Worm (Caenorhabditis elegans) whole organism, mixed stage, embryonic: ENCODE data around the gene gcy-23.

ENCODE experiments used
- M03D4.4 ChIP-seq: sonication (generic microtip); optimal IDR thresholded peaks from 2 replicates; lab custom pipeline; 2017; ENCODE audit warnings: mild to moderate bottlenecking, missing genetic modification characterization, missing compliant biosample characterization
- bed-3 ChIP-seq: fragments of 200-800 bp; sonication (Bioruptor generic); optimal IDR thresholded peaks from 3 replicates; lab custom pipeline; 2018; ENCODE audit warnings: mild to moderate bottlenecking, missing genetic modification characterization, moderate library complexity, missing compliant biosample characterization
- blmp-1 ChIP-seq: fragments of 150-350 bp; optimal IDR thresholded peaks from 2 replicates; lab custom pipeline; 2014; ENCODE audit warnings: missing biosample characterization, missing genetic modification characterization
- ceh-39 ChIP-seq: fragments of 150-350 bp; optimal IDR thresholded peaks from 2 replicates; lab custom pipeline; 2014; ENCODE audit warnings: missing biosample characterization, missing genetic modification characterization
- ceh-43 ChIP-seq: fragments of 200-800 bp; sonication (Bioruptor generic); optimal IDR thresholded peaks from 2 replicates; lab custom pipeline; 2018; ENCODE audit warnings: mild to moderate bottlenecking, missing genetic modification characterization, moderate library complexity, missing compliant biosample characterization
- ceh-83 ChIP-seq: fragments of 200-800 bp; sonication (Bioruptor generic); optimal IDR thresholded peaks from 2 replicates; lab custom pipeline; 2018; ENCODE audit warnings: mild to moderate bottlenecking, missing genetic modification characterization, missing compliant biosample characterization
- ces-1 ChIP-seq: fragments of 150-350 bp; optimal IDR thresholded peaks from 2 replicates; lab custom pipeline; 2014; ENCODE audit warnings: missing biosample characterization, missing genetic modification reagents, missing genetic modification characterization
- cnd-1 ChIP-seq: fragments of 200-800 bp; sonication (Bioruptor generic); optimal IDR thresholded peaks from 2 replicates; lab custom pipeline; 2018; ENCODE audit warnings: mild to moderate bottlenecking, missing genetic modification characterization, missing compliant biosample characterization
- drap-1 ChIP-seq: fragments of 200-800 bp; sonication (Bioruptor generic); optimal IDR thresholded peaks from 3 replicates; lab custom pipeline; 2018; ENCODE audit warnings: mild to moderate bottlenecking, missing genetic modification characterization, missing compliant biosample characterization
- elt-1 ChIP-seq: sonication (generic microtip); optimal IDR thresholded peaks from 2 replicates; lab custom pipeline; 2017; ENCODE audit warnings: missing genetic modification characterization, mild to moderate bottlenecking, missing compliant biosample characterization, antibody characterized with exemption, moderate library complexity, borderline replicate concordance; ENCODE audit not compliant: insufficient read depth
- elt-3 ChIP-seq: fragments of 150-350 bp; optimal IDR thresholded peaks from 2 replicates; lab custom pipeline; 2014; ENCODE audit warnings: missing biosample characterization, missing genetic modification characterization
- flh-1 ChIP-seq: fragments of 200-800 bp; sonication (Bioruptor generic); optimal IDR thresholded peaks from 2 replicates; lab custom pipeline; 2018; ENCODE audit warnings: mild to moderate bottlenecking, missing genetic modification characterization, moderate library complexity, missing compliant biosample characterization
- ham-2 ChIP-seq: fragments of 200-800 bp; sonication (Bioruptor generic); optimal IDR thresholded peaks from 2 replicates; lab custom pipeline; 2018; ENCODE audit warnings: mild to moderate bottlenecking, missing genetic modification characterization, missing compliant biosample characterization
- hlh-1 ChIP-seq: fragments of 150-350 bp; optimal IDR thresholded peaks from 2 replicates; lab custom pipeline; 2014; ENCODE audit warnings: missing biosample characterization, missing genetic modification reagents, missing genetic modification characterization
- lin-13 ChIP-seq: fragments of 150-350 bp; optimal IDR thresholded peaks from 2 replicates; lab custom pipeline; 2014; ENCODE audit warnings: missing biosample characterization, missing genetic modification characterization
- lin-32 ChIP-seq: fragments of 200-800 bp; sonication (Bioruptor generic); optimal IDR thresholded peaks from 2 replicates; lab custom pipeline; 2018; ENCODE audit warnings: mild to moderate bottlenecking, missing genetic modification characterization, missing compliant biosample characterization
- lsy-2 ChIP-seq: fragments of 150-350 bp; optimal IDR thresholded peaks from 2 replicates; lab custom pipeline; 2014; ENCODE audit warnings: missing biosample characterization, missing genetic modification characterization
- mab-5 ChIP-seq: fragments of 150-350 bp; optimal IDR thresholded peaks from 2 replicates; lab custom pipeline; 2014; ENCODE audit warnings: missing biosample characterization, missing genetic modification characterization
- mep-1 ChIP-seq: fragments of 150-350 bp; optimal IDR thresholded peaks from 2 replicates; lab custom pipeline; 2017; ENCODE audit warnings: missing biosample characterization, missing genetic modification reagents, missing genetic modification characterization, inconsistent platforms
- mls-2 ChIP-seq: sonication (generic microtip); optimal IDR thresholded peaks from 2 replicates; lab custom pipeline; 2016; ENCODE audit warnings: mild to moderate bottlenecking, missing genetic modification characterization, moderate library complexity, missing compliant biosample characterization
- nhr-12 ChIP-seq: fragments of 150-350 bp; optimal IDR thresholded peaks from 2 replicates; lab custom pipeline; 2014; ENCODE audit warnings: missing biosample characterization, missing genetic modification characterization
- nhr-2 ChIP-seq: fragments of 150-350 bp; optimal IDR thresholded peaks from 2 replicates; lab custom pipeline; 2014; ENCODE audit warnings: missing biosample characterization, missing genetic modification characterization
- nhr-237 ChIP-seq: fragments of 150-350 bp; optimal IDR thresholded peaks from 2 replicates; lab custom pipeline; 2014; ENCODE audit warnings: missing biosample characterization, missing genetic modification characterization
- nhr-28 ChIP-seq: fragments of 150-350 bp; optimal IDR thresholded peaks from 2 replicates; lab custom pipeline; 2014; ENCODE audit warnings: missing biosample characterization, missing genetic modification characterization
- nhr-76 ChIP-seq: sonication (generic microtip); optimal IDR thresholded peaks from 2 replicates; lab custom pipeline; 2017; ENCODE audit warnings: missing biosample characterization, missing genetic modification characterization
- pha-4 ChIP-seq: fragments of 150-350 bp; optimal IDR thresholded peaks from 2 replicates; lab custom pipeline; 2018; ENCODE audit warnings: missing biosample characterization, missing genetic modification reagents, missing genetic modification characterization
- sem-2 ChIP-seq: fragments of 200-800 bp; sonication (Bioruptor generic); optimal IDR thresholded peaks from 2 replicates; lab custom pipeline; 2018; ENCODE audit warnings: mild to moderate bottlenecking, missing genetic modification characterization, missing compliant biosample characterization
- snpc-4 ChIP-seq: fragments of 150-350 bp; optimal IDR thresholded peaks from 2 replicates; lab custom pipeline; 2014; ENCODE audit warnings: missing biosample characterization, missing genetic modification characterization
- sptf-1 ChIP-seq: sonication (generic microtip); optimal IDR thresholded peaks from 2 replicates; lab custom pipeline; 2017; ENCODE audit warnings: mild to moderate bottlenecking, missing genetic modification characterization, moderate library complexity, missing compliant biosample characterization
- tbx-8 ChIP-seq: fragments of 200-800 bp; sonication (Bioruptor generic); optimal IDR thresholded peaks from 2 replicates; lab custom pipeline; 2018; ENCODE audit warnings: mild to moderate bottlenecking, missing genetic modification characterization, moderate library complexity, missing compliant biosample characterization
- unc-120 ChIP-seq: sonication (generic microtip); optimal IDR thresholded peaks from 2 replicates; lab custom pipeline; 2017; ENCODE audit warnings: missing genetic modification characterization, missing compliant biosample characterization; ENCODE audit not compliant: poor library complexity, severe bottlenecking
- unc-39 ChIP-seq: fragments of 150-350 bp; optimal IDR thresholded peaks from 2 replicates; lab custom pipeline; 2014; ENCODE audit warnings: missing biosample characterization, missing genetic modification characterization
- unc-62 ChIP-seq: fragments of 150-350 bp; optimal IDR thresholded peaks from 2 replicates; lab custom pipeline; 2014; ENCODE audit warnings: missing biosample characterization, missing genetic modification reagents, missing genetic modification characterization
- zip-8 ChIP-seq: fragments of 150-350 bp; optimal IDR thresholded peaks from 2 replicates; lab custom pipeline; 2014; ENCODE audit warnings: missing biosample characterization, missing genetic modification characterization
- ztf-11 ChIP-seq: fragments of 150-350 bp; optimal IDR thresholded peaks from 2 replicates; lab custom pipeline; 2014; ENCODE audit warnings: missing biosample characterization, missing genetic modification characterization

The gcy-23 gene

DNA sequence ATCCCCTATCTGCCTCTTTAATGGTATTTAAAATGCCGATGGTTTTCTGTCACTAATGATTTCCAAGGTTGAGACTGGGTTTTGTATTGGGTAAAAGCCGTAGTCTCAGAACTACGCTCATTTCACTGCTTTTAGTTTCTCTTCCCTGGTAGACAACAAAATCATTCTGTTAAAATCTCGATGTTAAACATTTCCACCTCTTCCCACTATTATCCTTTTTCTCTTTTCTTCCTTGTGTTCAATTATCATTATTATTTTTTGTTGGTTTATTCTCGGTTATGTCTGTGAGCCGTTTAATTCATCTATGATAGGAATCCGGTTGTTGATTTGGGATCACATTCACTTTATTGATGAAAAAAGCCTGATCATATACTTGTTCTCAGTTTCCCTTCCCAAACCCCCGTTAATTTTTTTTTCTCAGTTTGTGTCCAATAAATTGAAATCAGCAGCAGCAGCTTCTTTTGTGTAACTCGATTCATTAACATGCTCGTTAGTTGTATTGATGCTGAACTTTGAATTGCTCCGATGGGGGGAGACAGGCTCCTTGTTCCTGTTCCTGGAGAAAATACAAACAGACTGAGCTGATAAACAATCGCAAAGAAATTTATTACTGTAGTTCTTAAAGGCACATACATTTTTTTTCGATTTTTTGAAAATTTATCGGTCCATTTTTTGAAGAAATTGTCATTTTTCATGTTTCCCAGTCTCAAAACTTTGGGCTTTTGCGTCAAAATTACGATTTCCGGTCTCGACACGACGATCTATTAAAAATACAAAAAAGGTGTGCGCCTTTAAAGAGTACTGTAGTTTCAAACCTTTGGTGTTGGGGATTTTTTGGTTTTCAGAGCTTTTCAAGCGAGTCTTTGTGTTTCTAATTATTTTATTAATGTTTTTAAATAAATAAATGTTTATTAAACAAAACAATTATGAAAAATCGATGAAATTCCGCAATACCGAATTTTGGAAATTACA lies 7.7 kb upstream of the gcy-23 start:
- TF ChIP-seq nhr-28 (tag; lab: Kevin White, UChicago) (no peak), lsy-2 (tag; lab: Kevin White, UChicago) (no peak), unc-120 (tag; lab: Kevin White, UChicago) (no peak), elt-3 (tag; lab: Kevin White, UChicago) (no peak), mep-1 (tag; lab: Kevin White, UChicago) (no peak)

DNA sequence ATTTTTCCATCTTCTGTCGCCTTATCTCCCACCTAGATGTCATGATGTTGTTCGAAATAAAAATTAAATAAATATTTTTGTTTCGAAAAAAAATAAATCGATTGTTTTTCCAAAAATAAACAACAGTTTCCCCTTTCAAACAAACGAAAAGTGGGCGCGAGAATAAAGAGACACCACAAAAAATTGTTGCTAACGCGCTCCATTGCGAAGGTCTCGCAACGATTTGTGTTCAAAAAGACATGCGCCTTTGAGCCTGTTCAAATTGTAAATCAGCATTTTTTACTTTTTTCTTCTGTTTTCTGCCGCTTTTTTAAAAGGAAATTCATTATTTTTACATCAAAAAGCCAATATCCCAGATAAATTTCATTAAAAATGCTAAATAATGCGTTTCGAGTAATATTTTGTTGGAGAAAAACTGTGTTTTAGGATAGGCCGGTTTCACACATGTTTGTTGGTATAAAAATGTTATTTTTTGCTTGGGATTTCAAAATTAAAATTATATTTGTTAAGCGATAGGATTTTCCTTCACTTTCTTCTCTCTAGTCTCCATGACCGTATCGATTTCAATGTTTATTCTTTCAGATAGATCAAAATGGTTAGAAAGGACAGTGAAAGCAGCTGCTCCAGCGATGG lies 5.5 kb upstream of the gcy-23 start, which contains the start of gene W08E12.7:
W08E12.7 (plus strand) TSS at position 583 of the 633 bp plus-strand sequence.
- TF ChIP-seq lsy-2 (tag; lab: Kevin White, UChicago) (peak; percentile 91), zip-8 (tag; lab: Kevin White, UChicago) (no peak), sptf-1 (tag; lab: Kevin White, UChicago) (peak; percentile 82), mep-1 (tag; lab: Kevin White, UChicago) (peak; percentile 99), blmp-1 (tag; lab: Kevin White, UChicago) (peak; percentile 45), nhr-2 (tag; lab: Kevin White, UChicago) (no peak), ceh-83 (GFP tag; lab: Kevin White, UChicago) (peak; percentile 25), hlh-1 (peak; percentile 84), ham-2 (GFP tag; lab: Kevin White, UChicago) (no peak), unc-39 (tag; lab: Kevin White, UChicago) (no peak), nhr-28 (tag; lab: Kevin White, UChicago) (peak; percentile 25), ztf-11 (tag; lab: Kevin White, UChicago) (no peak), unc-120 (tag; lab: Kevin White, UChicago) (peak; percentile 51), snpc-4 (no peak), ceh-43 (peak; percentile 40), lin-13 (peak; percentile 95), M03D4.4 (tag; lab: Kevin White, UChicago) (peak; percentile 69), mab-5 (peak; percentile 46), elt-1 (no peak), drap-1 (GFP tag; lab: Kevin White, UChicago) (peak; percentile 36), mls-2 (tag; lab: Kevin White, UChicago) (peak; percentile 53), nhr-12 (tag; lab: Kevin White, UChicago) (no peak), nhr-237 (tag; lab: Kevin White, UChicago) (peak; percentile 96), unc-62 (GFP tag; lab: Kevin White, UChicago) (peak; percentile 51), nhr-76 (tag; lab: Kevin White, UChicago) (no peak), tbx-8 (GFP tag; lab: Kevin White, UChicago) (peak; percentile 25), flh-1 (GFP tag; lab: Kevin White, UChicago) (no peak), bed-3 (GFP tag; lab: Kevin White, UChicago) (peak; percentile 28), ces-1 (GFP tag; lab: Kevin White, UChicago) (no peak), cnd-1 (tag; lab: Kevin White, UChicago) (peak; percentile 77), pha-4 (tag; lab: Kevin White, UChicago) (peak; percentile 89), elt-3 (tag; lab: Kevin White, UChicago) (no peak), lin-32 (GFP tag; lab: Kevin White, UChicago) (no peak), ceh-39 (peak; percentile 77), sem-2 (GFP tag; lab: Kevin White, UChicago) (no peak)
